Worm (Caenorhabditis elegans): ENCODE results near the gene C49F5.13.

DNA sequence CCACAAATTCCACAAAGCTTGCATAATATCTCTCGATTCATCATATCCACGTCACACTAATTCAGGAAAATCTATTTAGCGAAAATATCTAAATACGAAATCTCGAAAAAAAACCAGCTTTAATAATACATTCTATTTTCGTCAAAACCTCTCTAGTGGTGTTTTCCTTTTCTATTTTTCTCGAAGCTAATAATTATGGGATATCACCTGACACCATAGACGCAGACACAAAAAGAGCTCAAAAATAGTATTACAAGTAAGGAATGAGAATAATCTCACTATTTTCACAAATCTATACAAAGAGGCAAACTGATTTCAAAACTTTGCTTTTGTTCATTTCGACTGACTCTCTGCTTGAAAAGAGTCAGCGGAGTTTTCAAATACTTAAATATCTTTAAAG is 7.9 kb downstream of the C49F5.13 start:
- TF ChIP-seq aly-2 (tag; optimal IDR thresholded peaks at IDR 0.05) = no peak
- TF ChIP-seq mdl-1 (tag; optimal IDR thresholded peaks at IDR 0.05) = no peak
- TF ChIP-seq rnt-1 (tag; optimal IDR thresholded peaks at IDR 0.05) = no peak
- TF ChIP-seq isw-1 (GFP tag; IDR thresholded peaks at IDR 0.05) = no peak
